Worm (Caenorhabditis elegans): ENCODE measurements around the gene twk-28.

ce11 chrX:4289805-4290204 is 10.7 kb upstream of the twk-28 start:
- TF ChIP-seq F13C5.2 (tag; optimal IDR thresholded peaks at IDR 0.05) (no peak), ama-1 (optimal IDR thresholded peaks at IDR 0.05) (no peak), ets-7 (tag; optimal IDR thresholded peaks at IDR 0.05) (no peak), sea-1 (GFP tag; conservative IDR thresholded peaks at IDR 0.05) (no peak), aly-1 (tag; optimal IDR thresholded peaks at IDR 0.05) (no peak), scrt-1 (GFP tag; IDR thresholded peaks at IDR 0.05) (no peak), hmg-4 (GFP tag; optimal IDR thresholded peaks at IDR 0.05) (no peak), tbx-11 (GFP tag; IDR thresholded peaks at IDR 0.05) (no peak), B0310.2 (tag; optimal IDR thresholded peaks at IDR 0.05) (no peak), flt-1 (GFP tag; IDR thresholded peaks at IDR 0.05) (no peak), tbx-37 (GFP tag; conservative IDR thresholded peaks at IDR 0.05) (no peak), ceh-36 (tag; optimal IDR thresholded peaks at IDR 0.05) (no peak)
